Fruit fly (Drosophila melanogaster) whole organism, adult: ENCODE measurements around the gene CG11403.

Source experiments
- Mnt ChIP-seq: fragments of 200-800 bp; sonication (Bioruptor generic); optimal IDR thresholded peaks from 2 replicates; lab custom pipeline; 2016; ENCODE audit warnings: missing biosample characterization, mild to moderate bottlenecking, missing genetic modification characterization
- cic ChIP-seq: fragments of 200-800 bp; sonication (Bioruptor generic); optimal IDR thresholded peaks from 2 replicates; lab custom pipeline; 2017; ENCODE audit warnings: missing biosample characterization, mild to moderate bottlenecking, missing genetic modification characterization, moderate library complexity
- kay ChIP-seq: fragments of 200-800 bp; sonication (Bioruptor generic); peaks from one replicate; lab custom pipeline; 2016; ENCODE audit warnings: missing biosample characterization, missing genetic modification characterization, borderline replicate concordance

DNA sequence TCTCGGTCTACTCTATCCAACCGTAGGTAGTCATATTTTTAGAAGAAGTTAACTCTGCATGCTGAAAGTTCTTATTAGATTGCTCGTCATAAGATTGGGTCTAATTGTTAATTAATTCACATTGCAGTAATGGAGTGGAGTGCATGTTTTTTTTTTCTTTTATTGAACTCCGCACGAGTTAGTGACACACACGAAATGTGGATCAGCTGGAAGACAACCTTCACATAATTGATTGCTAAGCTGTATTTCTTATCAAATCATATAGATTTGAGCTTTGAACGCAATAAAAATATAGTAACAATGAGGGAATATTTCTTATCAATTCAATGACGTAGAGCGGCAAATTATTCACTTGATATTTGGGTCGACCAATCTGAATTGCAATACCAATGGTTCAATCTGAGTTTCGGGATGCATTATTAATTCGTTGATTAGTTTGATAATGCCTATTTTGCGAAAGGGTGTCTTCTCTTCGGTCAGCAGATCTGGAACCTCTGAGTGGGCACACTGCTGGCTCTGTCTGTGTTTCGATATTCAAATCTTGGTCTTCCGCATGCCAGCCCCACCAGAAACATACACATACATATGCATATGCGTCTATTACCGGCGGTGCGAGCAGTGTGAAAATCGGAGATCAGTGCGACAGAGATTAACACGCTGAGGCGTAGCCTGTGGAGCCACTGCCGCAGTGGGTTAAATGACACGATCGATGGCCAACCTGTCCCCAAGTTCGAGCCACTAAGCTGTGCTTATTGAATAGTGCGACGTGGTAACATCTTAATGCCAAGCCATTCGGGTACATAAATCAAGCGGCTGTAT is 39.4 kb upstream of the CG11403 start:
- TF ChIP-seq kay (GFP tag; lab: Kevin White, UChicago) (no peak), Mnt (no peak), cic (no peak)
